Fruit fly (Drosophila melanogaster) whole organism, embryonic: ENCODE measurements around the gene Setx.

ENCODE experiments used
- Bgb ChIP-seq: fragments of 200-800 bp; sonication (Bioruptor generic); IDR thresholded peaks from 2 replicates; pipeline ENCODE4 v1.3.6; 2022; ENCODE audit warnings: missing biosample characterization, missing genetic modification characterization; ENCODE audit not compliant: partially characterized antibody
- CG11456 ChIP-seq: fragments of 200-800 bp; sonication (Bioruptor generic); IDR thresholded peaks from 3 replicates; pipeline ENCODE4 v1.3.6; 2022; ENCODE audit warnings: missing biosample characterization, missing genetic modification characterization
- CG11723 ChIP-seq: fragments of 200-800 bp; sonication (Bioruptor generic); optimal IDR thresholded peaks from 2 replicates; lab custom pipeline; 2017; ENCODE audit warnings: missing biosample characterization, mild to moderate bottlenecking, missing genetic modification characterization
- CG12071 ChIP-seq: fragments of 200-800 bp; sonication (Bioruptor generic); optimal IDR thresholded peaks from 3 replicates; lab custom pipeline; 2018; ENCODE audit warnings: missing biosample characterization, mild to moderate bottlenecking, missing genetic modification characterization
- CG12659 ChIP-seq: fragments of 200-800 bp; sonication (Bioruptor generic); optimal IDR thresholded peaks from 3 replicates; lab custom pipeline; 2017; ENCODE audit warnings: mild to moderate bottlenecking, missing biosample characterization, missing genetic modification reagents, missing genetic modification characterization
- CG13287 ChIP-seq: fragments of 200-800 bp; sonication (Bioruptor generic); IDR thresholded peaks from 2 replicates; pipeline ENCODE4 v1.3.6; 2022; ENCODE audit warnings: missing biosample characterization, missing genetic modification characterization; ENCODE audit not compliant: partially characterized antibody
- CG14710 ChIP-seq: fragments of 200-800 bp; sonication (Bioruptor generic); optimal IDR thresholded peaks from 3 replicates; lab custom pipeline; 2019; ENCODE audit warnings: missing biosample characterization, mild to moderate bottlenecking, missing genetic modification characterization, moderate library complexity
- CG15514 ChIP-seq: fragments of 200-800 bp; sonication (Bioruptor generic); optimal IDR thresholded peaks from 3 replicates; lab custom pipeline; 2017; ENCODE audit warnings: missing biosample characterization, missing genetic modification characterization, mild to moderate bottlenecking, moderate library complexity, missing genetic modification reagents
- CG17385 ChIP-seq: fragments of 200-800 bp; sonication (Bioruptor generic); optimal IDR thresholded peaks from 3 replicates; lab custom pipeline; 2018; ENCODE audit warnings: missing biosample characterization, mild to moderate bottlenecking, missing genetic modification characterization
- CG2116 ChIP-seq: fragments of 200-800 bp; sonication (Bioruptor generic); optimal IDR thresholded peaks from 3 replicates; lab custom pipeline; 2018; ENCODE audit warnings: missing biosample characterization, mild to moderate bottlenecking, missing genetic modification characterization
- CG34224 ChIP-seq: fragments of 200-800 bp; sonication (Bioruptor generic); IDR thresholded peaks from 3 replicates; pipeline ENCODE4 v1.3.6; 2022; ENCODE audit warnings: missing biosample characterization, missing genetic modification characterization; ENCODE audit not compliant: partially characterized antibody
- CG42726 ChIP-seq: fragments of 200-800 bp; sonication (Bioruptor generic); IDR thresholded peaks from 2 replicates; pipeline ENCODE4 v1.3.6; 2022; ENCODE audit warnings: missing biosample characterization, missing genetic modification characterization; ENCODE audit not compliant: partially characterized antibody
- CG4404 ChIP-seq: fragments of 200-800 bp; sonication (Bioruptor generic); IDR thresholded peaks from 2 replicates; pipeline ENCODE4 v1.3.6; 2022; ENCODE audit warnings: missing biosample characterization, missing genetic modification characterization
- CG8290 ChIP-seq, 3 experiments: fragments of 200-800 bp; sonication (Bioruptor generic); optimal IDR thresholded peaks; 2 replicates each; lab custom pipeline; 2016 to 2019; ENCODE audit warnings: missing biosample characterization in 3 of 3, missing genetic modification characterization in 3 of 3, mild to moderate bottlenecking in 2 of 3, moderate library complexity in 1 of 3
- CG8388 ChIP-seq: fragments of 200-800 bp; sonication (Bioruptor generic); optimal IDR thresholded peaks from 2 replicates; lab custom pipeline; 2019; ENCODE audit warnings: missing biosample characterization, mild to moderate bottlenecking, missing genetic modification characterization, moderate library complexity
- CG9797 ChIP-seq: fragments of 200-800 bp; sonication (Bioruptor generic); optimal IDR thresholded peaks from 3 replicates; lab custom pipeline; 2018; ENCODE audit warnings: missing biosample characterization, mild to moderate bottlenecking, missing genetic modification characterization
- Dll ChIP-seq: fragments of 200-800 bp; sonication (Bioruptor generic); IDR thresholded peaks from 4 replicates; pipeline ENCODE4 v1.3.6; 2022; ENCODE audit warnings: missing biosample characterization, missing genetic modification characterization; ENCODE audit not compliant: partially characterized antibody
- Dp ChIP-seq: fragments of 200-800 bp; sonication (Bioruptor generic); optimal IDR thresholded peaks from 2 replicates; lab custom pipeline; 2018; ENCODE audit warnings: missing biosample characterization, mild to moderate bottlenecking, missing genetic modification characterization, moderate library complexity
- E2f2 ChIP-seq: fragments of 200-800 bp; sonication (Bioruptor generic); IDR thresholded peaks from 2 replicates; pipeline ENCODE4 v1.3.6; 2022; ENCODE audit warnings: missing biosample characterization, missing genetic modification characterization
- GATAe ChIP-seq: fragments of 200-800 bp; sonication (Bioruptor generic); conservative IDR thresholded peaks from 2 replicates; pipeline ENCODE4 v1.3.6; 2022; ENCODE audit warnings: missing biosample characterization, missing genetic modification characterization
- MBD-R2 ChIP-seq: fragments of 200-800 bp; sonication (Bioruptor generic); IDR thresholded peaks from 2 replicates; pipeline ENCODE4 v1.3.6; 2022; ENCODE audit warnings: missing biosample characterization, missing genetic modification characterization
- Med ChIP-seq: fragments of 200-800 bp; sonication (Bioruptor generic); peaks from one replicate; lab custom pipeline; 2016; ENCODE audit warnings: missing biosample characterization, missing genetic modification characterization, mild to moderate bottlenecking, inconsistent platforms, moderate library complexity
- Scr ChIP-seq: fragments of 200-800 bp; sonication (Bioruptor generic); IDR thresholded peaks from 2 replicates; pipeline ENCODE4 v1.3.6; 2022; ENCODE audit warnings: missing biosample characterization, missing genetic modification characterization; ENCODE audit not compliant: partially characterized antibody
- Sry-δ ChIP-seq: fragments of 200-800 bp; sonication (Bioruptor generic); optimal IDR thresholded peaks from 2 replicates; lab custom pipeline; 2016; ENCODE audit warnings: missing biosample characterization, missing genetic modification characterization
- Trl ChIP-seq, 3 experiments: fragments of >200 bp in 2 of 3; fragments of 200-800 bp in 1 of 3; sonication (Bioruptor generic) in 1 of 3; optimal IDR thresholded peaks; 2 replicates in 1 of 3; 3 replicates in 2 of 3; lab custom pipeline; 2016 to 2017; ENCODE audit warnings: missing biosample characterization in 1 of 3, missing genetic modification characterization in 1 of 3
- amos ChIP-seq: fragments of 200-800 bp; sonication (Bioruptor generic); IDR thresholded peaks from 2 replicates; pipeline ENCODE4 v1.3.6; 2022; ENCODE audit warnings: missing biosample characterization, missing genetic modification characterization; ENCODE audit not compliant: partially characterized antibody
- bigmax ChIP-seq: fragments of 200-800 bp; sonication (Bioruptor generic); optimal IDR thresholded peaks from 2 replicates; lab custom pipeline; 2018; ENCODE audit warnings: missing biosample characterization, mild to moderate bottlenecking, missing genetic modification characterization
- chinmo ChIP-seq: fragments of 200-800 bp; sonication (Bioruptor generic); IDR thresholded peaks from 4 replicates; pipeline ENCODE4 v1.3.6; 2022; ENCODE audit warnings: missing biosample characterization, missing genetic modification characterization; ENCODE audit not compliant: partially characterized antibody
- crp ChIP-seq, 2 experiments: fragments of 200-800 bp; sonication (Bioruptor generic); optimal IDR thresholded peaks; 2 replicates in 1 of 2; 3 replicates in 1 of 2; lab custom pipeline; 2017; ENCODE audit warnings: missing biosample characterization in 2 of 2, missing genetic modification characterization in 2 of 2, mild to moderate bottlenecking in 1 of 2, moderate library complexity in 1 of 2
- gfzf ChIP-seq: fragments of 200-800 bp; sonication (Bioruptor generic); optimal IDR thresholded peaks from 2 replicates; lab custom pipeline; 2016; ENCODE audit warnings: missing biosample characterization, mild to moderate bottlenecking, missing genetic modification characterization, moderate library complexity
- grn ChIP-seq: fragments of 200-800 bp; sonication (Bioruptor generic); optimal IDR thresholded peaks from 3 replicates; lab custom pipeline; 2017; ENCODE audit warnings: missing biosample characterization, missing genetic modification characterization
- hbn ChIP-seq: fragments of 200-800 bp; sonication (Bioruptor generic); IDR thresholded peaks from 2 replicates; pipeline ENCODE4 v1.3.6; 2022; ENCODE audit warnings: missing biosample characterization, missing genetic modification characterization; ENCODE audit not compliant: partially characterized antibody
- insv ChIP-seq, 2 experiments: fragments of 200-800 bp; sonication (Bioruptor generic); optimal IDR thresholded peaks; 3 replicates each; lab custom pipeline; 2016 to 2018; ENCODE audit warnings: missing biosample characterization in 2 of 2, missing genetic modification characterization in 2 of 2
- knrl ChIP-seq: fragments of 200-800 bp; sonication (Bioruptor generic); IDR thresholded peaks from 3 replicates; pipeline ENCODE4 v1.3.6; 2022; ENCODE audit warnings: missing biosample characterization, missing genetic modification characterization; ENCODE audit not compliant: partially characterized antibody
- lmd ChIP-seq: fragments of 200-800 bp; sonication (Bioruptor generic); IDR thresholded peaks from 2 replicates; pipeline ENCODE4 v1.3.6; 2022; ENCODE audit warnings: missing biosample characterization, missing genetic modification characterization
- nmo ChIP-seq: fragments of 200-800 bp; sonication (Bioruptor generic); optimal IDR thresholded peaks from 2 replicates; lab custom pipeline; 2018; ENCODE audit warnings: missing biosample characterization, mild to moderate bottlenecking, missing genetic modification characterization, moderate library complexity
- pfk ChIP-seq: fragments of 200-800 bp; sonication (Bioruptor generic); optimal IDR thresholded peaks from 2 replicates; lab custom pipeline; 2018; ENCODE audit warnings: missing biosample characterization, mild to moderate bottlenecking, missing genetic modification characterization, moderate library complexity
- pzg ChIP-seq: fragments of 200-800 bp; sonication (Bioruptor generic); optimal IDR thresholded peaks from 3 replicates; lab custom pipeline; 2018; ENCODE audit warnings: missing biosample characterization, mild to moderate bottlenecking, missing genetic modification characterization, moderate library complexity
- salm ChIP-seq: fragments of 200-800 bp; sonication (Bioruptor generic); optimal IDR thresholded peaks from 2 replicates; lab custom pipeline; 2018; ENCODE audit warnings: missing biosample characterization, mild to moderate bottlenecking, missing genetic modification characterization
- sna ChIP-seq: fragments of 200-800 bp; sonication (Bioruptor generic); IDR thresholded peaks from 2 replicates; pipeline ENCODE4 v1.3.6; 2022; ENCODE audit warnings: missing biosample characterization, missing genetic modification characterization; ENCODE audit not compliant: partially characterized antibody
- stwl ChIP-seq: fragments of 200-800 bp; sonication (Bioruptor generic); optimal IDR thresholded peaks from 3 replicates; lab custom pipeline; 2018; ENCODE audit warnings: missing biosample characterization, mild to moderate bottlenecking, missing genetic modification characterization, moderate library complexity
- unc-4 ChIP-seq: fragments of 200-800 bp; sonication (Bioruptor generic); IDR thresholded peaks from 2 replicates; pipeline ENCODE4 v1.3.6; 2022; ENCODE audit warnings: missing biosample characterization, missing genetic modification characterization; ENCODE audit not compliant: partially characterized antibody
- vvl ChIP-seq: fragments of 200-800 bp; sonication (Bioruptor generic); IDR thresholded peaks from 2 replicates; pipeline ENCODE4 v1.3.6; 2022; ENCODE audit warnings: missing biosample characterization, missing genetic modification characterization

The Setx gene

DNA sequence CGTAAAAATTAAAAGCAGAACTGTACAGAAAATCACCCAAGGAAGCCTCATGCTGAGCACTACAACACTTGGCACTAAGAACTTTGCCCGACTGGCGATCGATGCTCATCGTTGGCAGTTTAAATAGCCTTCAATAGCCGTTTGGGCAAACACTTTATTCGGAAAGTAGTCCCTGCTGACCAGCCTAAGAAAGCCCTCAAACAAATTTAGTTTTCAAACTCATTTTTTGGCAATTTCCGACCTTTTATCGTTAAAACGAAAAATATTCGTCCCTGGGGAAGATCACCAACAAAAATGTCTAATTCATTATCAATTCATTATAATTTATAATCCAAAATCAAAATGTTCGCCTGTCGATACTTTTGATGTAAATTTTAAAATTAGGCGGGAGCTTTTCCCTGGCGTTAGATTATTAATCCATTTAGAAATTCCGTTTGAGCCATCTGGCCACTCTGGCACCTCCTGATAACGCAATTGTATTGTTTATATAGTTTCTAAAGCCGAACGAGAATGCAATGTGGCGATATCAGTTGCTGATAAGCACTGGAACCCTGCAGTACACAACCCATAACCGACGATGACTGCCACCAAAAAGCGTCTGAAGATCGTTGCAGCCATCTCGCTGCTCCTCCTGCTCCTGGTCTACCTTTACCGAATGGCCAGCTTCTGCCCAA, 43.3 kb upstream of the Setx start, which contains the start of the genes mthl7 and Uxs (continued):
- TF ChIP-seq hbn: peak; percentile 29; the same call in 1 of the 2 replicates
- TF ChIP-seq Dll: peak; percentile 56; the same call in 1 of the 4 replicates
- TF ChIP-seq gfzf (GFP tag; lab: Kevin White, UChicago): peak; percentile 84
- TF ChIP-seq CG12659 (GFP tag; lab: Kevin White, UChicago): peak; percentile 1
- TF ChIP-seq insv (GFP tag; optimal IDR thresholded peaks at IDR 0.05; lab: Kevin White, UChicago): no peak
- TF ChIP-seq Sry-δ (GFP tag; lab: Kevin White, UChicago): peak; percentile 24
- peak; percentile 95 for TF ChIP-seq E2f2 (GFP tag; lab: Robert Waterston, UW)
- TF ChIP-seq pzg (GFP tag; lab: Kevin White, UChicago): peak; percentile 70
- peak; percentile 25 for TF ChIP-seq CG2116 (GFP tag; lab: Kevin White, UChicago)
- peak; percentile 40; the same call in 1 of the 2 replicates for TF ChIP-seq Bgb
- peak; percentile 55 for TF ChIP-seq bigmax (GFP tag; lab: Kevin White, UChicago)
- no peak for TF ChIP-seq CG11723 (GFP tag; lab: Kevin White, UChicago)
- TF ChIP-seq CG8290 (GFP tag; optimal IDR thresholded peaks at IDR 0.05; lab: Kevin White, UChicago): no peak
- peak in 1 of 2 experiments; percentile 24 for TF ChIP-seq CG8290 (tag; optimal IDR thresholded peaks at IDR 0.05; lab: Kevin White, UChicago)
- TF ChIP-seq salm (tag; lab: Kevin White, UChicago): no peak
- TF ChIP-seq Scr: peak; percentile 50
- TF ChIP-seq Trl (optimal IDR thresholded peaks at IDR 0.05; lab: Kevin White, UChicago): no peak
- no peak for TF ChIP-seq Trl (GFP tag; optimal IDR thresholded peaks at IDR 0.05; lab: Kevin White, UChicago)
- peak; percentile 67 for TF ChIP-seq CG13287 (GFP tag; lab: Robert Waterston, UW)
- no peak for TF ChIP-seq pfk
- TF ChIP-seq CG17385 (GFP tag; lab: Kevin White, UChicago): no peak
- TF ChIP-seq CG12071 (GFP tag; lab: Kevin White, UChicago): no peak
- TF ChIP-seq vvl (GFP tag; lab: Robert Waterston, UW): 0 out of 2 replicates have a peak, but pooled peaks have one; percentile 10
- TF ChIP-seq nmo (GFP tag; lab: Kevin White, UChicago): no peak
- no peak for TF ChIP-seq CG11456 (GFP tag; lab: Robert Waterston, UW)
- TF ChIP-seq grn (GFP tag; lab: Kevin White, UChicago): peak; percentile 51
- TF ChIP-seq CG15514 (GFP tag; lab: Kevin White, UChicago): peak; percentile 45
- TF ChIP-seq stwl (tag; lab: Kevin White, UChicago): peak; percentile 4
- TF ChIP-seq Med (GFP tag; lab: Kevin White, UChicago): peak; percentile 36
- peak; percentile 58 for TF ChIP-seq unc-4 (GFP tag; lab: Robert Waterston, UW)
- TF ChIP-seq chinmo (GFP tag; lab: Robert Waterston, UW): peak; percentile 72; the same call in 1 of the 4 replicates
- TF ChIP-seq sna (GFP tag; lab: Robert Waterston, UW): peak; percentile 22; the same call in 1 of the 2 replicates
- TF ChIP-seq CG9797 (GFP tag; lab: Kevin White, UChicago): peak; percentile 42
- peak; percentile 30; the same call in 1 of the 2 replicates for TF ChIP-seq amos
- no peak for TF ChIP-seq lmd (GFP tag; lab: Robert Waterston, UW)
- no peak for TF ChIP-seq CG8388 (GFP tag; lab: Kevin White, UChicago)
- no peak for TF ChIP-seq CG4404 (GFP tag; lab: Robert Waterston, UW)
- peak; percentile 90 for TF ChIP-seq Dp (GFP tag; lab: Kevin White, UChicago)
- TF ChIP-seq MBD-R2 (GFP tag; lab: Robert Waterston, UW): peak; percentile 75
- peak; percentile 4 for TF ChIP-seq CG14710
- TF ChIP-seq CG34224 (GFP tag; lab: Robert Waterston, UW): peak; percentile 45; the same call in 2 of the 3 replicates
- TF ChIP-seq GATAe (GFP tag; lab: Robert Waterston, UW): peak; percentile 72
- TF ChIP-seq CG42726 (GFP tag; lab: Robert Waterston, UW): peak; percentile 36; the same call in 1 of the 2 replicates
- peak; percentile 35; the same call in 1 of the 3 replicates for TF ChIP-seq knrl (GFP tag; lab: Robert Waterston, UW)
- peak in 1 of 2 experiments; percentile 56 for TF ChIP-seq crp (GFP tag; optimal IDR thresholded peaks at IDR 0.05; lab: Kevin White, UChicago)
- TF ChIP-seq, all 482 proteins: peak for 46
